Worm (Caenorhabditis elegans) whole organism, L4 larva: ENCODE data around the gene D1025.10.

Source experiments
- R02D3.7 ChIP-seq: fragments of 150-350 bp; sonication (generic microtip); optimal IDR thresholded peaks from 3 replicates; lab custom pipeline; 2014; ENCODE audit warnings: missing biosample characterization, missing genetic modification characterization
- T20F7.1 ChIP-seq: fragments of 200-800 bp; sonication (Bioruptor generic); optimal IDR thresholded peaks from 2 replicates; lab custom pipeline; 2018; ENCODE audit warnings: mild to moderate bottlenecking, missing genetic modification characterization, missing compliant biosample characterization
- Y75B8A.6 ChIP-seq: fragments of 200-800 bp; sonication (Bioruptor generic); IDR thresholded peaks from 2 replicates; pipeline ENCODE4 v1.3.6; 2022; ENCODE audit warnings: missing genetic modification reagents, missing genetic modification characterization, missing compliant biosample characterization
- ZK337.2 ChIP-seq: fragments of 200-800 bp; sonication (Bioruptor generic); IDR thresholded peaks from 2 replicates; pipeline ENCODE4 v1.3.6; 2022; ENCODE audit warnings: missing genetic modification reagents, missing genetic modification characterization, missing compliant biosample characterization
- aha-1 ChIP-seq: fragments of 150-350 bp; peaks from one replicate; lab custom pipeline; 2014; ENCODE audit warnings: missing biosample characterization, missing genetic modification characterization
- ama-1 ChIP-seq: fragments of 150-350 bp; optimal IDR thresholded peaks from 2 replicates; lab custom pipeline; 2014; ENCODE audit warnings: inconsistent platforms, mixed read lengths
- ceh-20 ChIP-seq: fragments of 200-800 bp; sonication (Bioruptor generic); IDR thresholded peaks from 2 replicates; pipeline ENCODE4 v1.3.6; 2022; ENCODE audit warnings: missing genetic modification reagents, missing genetic modification characterization, missing compliant biosample characterization
- ctbp-1 ChIP-seq: fragments of 200-800 bp; sonication (Bioruptor generic); IDR thresholded peaks from 2 replicates; pipeline ENCODE4 v1.3.6; 2022; ENCODE audit warnings: missing genetic modification reagents, missing genetic modification characterization, missing compliant biosample characterization
- daf-16 ChIP-seq, 3 experiments: sonication (generic microtip); optimal IDR thresholded peaks; 2 replicates each; lab custom pipeline; 2016 to 2017; ENCODE audit warnings: missing genetic modification characterization in 3 of 3, missing genetic modification reagents in 3 of 3, mild to moderate bottlenecking in 2 of 3, missing compliant biosample characterization in 2 of 3, missing biosample characterization in 1 of 3, moderate library complexity in 1 of 3
- daf-8 ChIP-seq: fragments of 200-800 bp; sonication (Bioruptor generic); IDR thresholded peaks from 2 replicates; pipeline ENCODE4 v1.3.6; 2022; ENCODE audit warnings: missing genetic modification characterization, missing compliant biosample characterization
- dmd-6 ChIP-seq: fragments of 200-800 bp; sonication (Bioruptor generic); IDR thresholded peaks from 2 replicates; pipeline ENCODE4 v1.3.6; 2022; ENCODE audit warnings: missing genetic modification reagents, missing genetic modification characterization, missing compliant biosample characterization
- dve-1 ChIP-seq: sonication (generic microtip); optimal IDR thresholded peaks from 2 replicates; lab custom pipeline; 2017; ENCODE audit warnings: antibody characterized with exemption, mild to moderate bottlenecking, missing genetic modification characterization, missing compliant biosample characterization; ENCODE audit not compliant: insufficient read depth
- egl-43 ChIP-seq: fragments of 200-800 bp; sonication (Bioruptor generic); IDR thresholded peaks from 2 replicates; pipeline ENCODE4 v1.3.6; 2022; ENCODE audit warnings: missing genetic modification reagents, missing genetic modification characterization, missing compliant biosample characterization
- gei-8 ChIP-seq: fragments of 200-800 bp; sonication (Bioruptor generic); optimal IDR thresholded peaks from 2 replicates; lab custom pipeline; 2018; ENCODE audit warnings: mild to moderate bottlenecking, missing genetic modification characterization, missing compliant biosample characterization
- hif-1 ChIP-seq, 2 experiments: sonication (generic microtip); optimal IDR thresholded peaks; 2 replicates each; lab custom pipeline; 2016 to 2017; ENCODE audit warnings: missing compliant biosample characterization in 2 of 2, missing genetic modification characterization in 2 of 2, missing genetic modification reagents in 2 of 2, missing genotype in 2 of 2, mild to moderate bottlenecking in 1 of 2
- hlh-11 ChIP-seq: fragments of 200-800 bp; sonication (Bioruptor generic); optimal IDR thresholded peaks from 2 replicates; lab custom pipeline; 2018; ENCODE audit warnings: mild to moderate bottlenecking, missing genetic modification characterization, missing compliant biosample characterization
- hlh-30 ChIP-seq: sonication (generic microtip); optimal IDR thresholded peaks from 2 replicates; lab custom pipeline; 2017; ENCODE audit warnings: antibody characterized with exemption, mild to moderate bottlenecking, missing genetic modification characterization, missing compliant biosample characterization; ENCODE audit not compliant: insufficient read depth
- lin-1 ChIP-seq: fragments of 200-800 bp; sonication (Bioruptor generic); IDR thresholded peaks from 2 replicates; pipeline ENCODE4 v1.3.6; 2022; ENCODE audit warnings: missing genetic modification reagents, missing genetic modification characterization, missing compliant biosample characterization
- lin-13 ChIP-seq: fragments of 150-350 bp; optimal IDR thresholded peaks from 2 replicates; lab custom pipeline; 2014; ENCODE audit warnings: missing biosample characterization, missing genetic modification reagents, missing genetic modification characterization
- lin-38 ChIP-seq: fragments of 200-800 bp; sonication (Bioruptor generic); IDR thresholded peaks from 2 replicates; pipeline ENCODE4 v1.3.6; 2022; ENCODE audit warnings: missing genetic modification reagents, missing genetic modification characterization, missing compliant biosample characterization
- lin-39 ChIP-seq: fragments of 150-350 bp; optimal IDR thresholded peaks from 2 replicates; lab custom pipeline; 2014; ENCODE audit warnings: missing biosample characterization, missing genetic modification reagents, missing genetic modification characterization
- lir-3 ChIP-seq: sonication (generic microtip); optimal IDR thresholded peaks from 2 replicates; lab custom pipeline; 2016; ENCODE audit warnings: mild to moderate bottlenecking, missing genetic modification characterization, missing compliant biosample characterization
- lsy-2 ChIP-seq, 2 experiments: fragments of 150-350 bp in 1 of 2; sonication (generic microtip) in 1 of 2; optimal IDR thresholded peaks; 2 replicates each; lab custom pipeline; 2014 to 2017; ENCODE audit warnings: missing biosample characterization in 2 of 2, missing genetic modification characterization in 2 of 2
- mdl-1 ChIP-seq, 2 experiments: fragments of 150-350 bp in 1 of 2; sonication (generic microtip) in 1 of 2; optimal IDR thresholded peaks; 2 replicates each; lab custom pipeline; 2014 to 2017; ENCODE audit warnings: missing biosample characterization in 2 of 2, missing genetic modification characterization in 2 of 2
- nhr-102 ChIP-seq: sonication (generic microtip); optimal IDR thresholded peaks from 2 replicates; lab custom pipeline; 2016; ENCODE audit warnings: mild to moderate bottlenecking, missing genetic modification characterization, moderate library complexity, missing compliant biosample characterization
- nhr-25 ChIP-seq: sonication (generic microtip); optimal IDR thresholded peaks from 2 replicates; lab custom pipeline; 2017; ENCODE audit warnings: missing genetic modification characterization, mild to moderate bottlenecking, missing compliant biosample characterization, antibody characterized with exemption, moderate library complexity, borderline replicate concordance; ENCODE audit not compliant: insufficient read depth
- nhr-28 ChIP-seq: fragments of 150-350 bp; optimal IDR thresholded peaks from 2 replicates; lab custom pipeline; 2014; ENCODE audit warnings: missing biosample characterization, missing genetic modification characterization
- nhr-48 ChIP-seq: sonication (generic microtip); optimal IDR thresholded peaks from 2 replicates; lab custom pipeline; 2016; ENCODE audit warnings: mild to moderate bottlenecking, missing genetic modification characterization, missing compliant biosample characterization
- nhr-6 ChIP-seq: fragments of 150-350 bp; optimal IDR thresholded peaks from 2 replicates; lab custom pipeline; 2014; ENCODE audit warnings: missing biosample characterization, missing genetic modification characterization
- nhr-77 ChIP-seq: fragments of 150-350 bp; optimal IDR thresholded peaks from 2 replicates; lab custom pipeline; 2014; ENCODE audit warnings: missing biosample characterization, missing genetic modification characterization
- pha-4 ChIP-seq, 2 experiments: fragments of 150-350 bp in 1 of 2; fragments of 200-800 bp in 1 of 2; sonication (Bioruptor generic) in 1 of 2; IDR thresholded peaks in 1 of 2; optimal IDR thresholded peaks in 1 of 2; 2 replicates each; pipeline versions ENCODE4 v1.3.6 to Lab custom; 2014 to 2022; ENCODE audit warnings: missing genetic modification characterization in 2 of 2, missing genetic modification reagents in 2 of 2, missing biosample characterization in 1 of 2, missing compliant biosample characterization in 1 of 2
- php-3 ChIP-seq: fragments of 200-800 bp; sonication (Bioruptor generic); IDR thresholded peaks from 2 replicates; pipeline ENCODE4 v1.3.6; 2022; ENCODE audit warnings: missing genetic modification reagents, missing genetic modification characterization, missing compliant biosample characterization
- pqm-1 ChIP-seq: sonication (generic microtip); optimal IDR thresholded peaks from 2 replicates; lab custom pipeline; 2017; ENCODE audit warnings: missing biosample characterization, missing genetic modification characterization
- saeg-2 ChIP-seq: fragments of 200-800 bp; sonication (Bioruptor generic); IDR thresholded peaks from 2 replicates; pipeline ENCODE4 v1.3.6; 2022; ENCODE audit warnings: missing genetic modification reagents, missing genetic modification characterization, missing compliant biosample characterization
- tra-1 ChIP-seq: fragments of 200-800 bp; sonication (Bioruptor generic); IDR thresholded peaks from 2 replicates; pipeline ENCODE4 v1.3.6; 2022; ENCODE audit warnings: missing genetic modification reagents, missing genetic modification characterization, missing compliant biosample characterization
- unc-62 ChIP-seq, 3 experiments: fragments of 150-350 bp in 1 of 3; sonication (generic microtip); optimal IDR thresholded peaks in 2 of 3; peaks in 1 of 3; 1 replicate in 1 of 3; 2 replicates in 2 of 3; lab custom pipeline; 2014 to 2017; ENCODE audit warnings: missing biosample characterization in 3 of 3, missing genetic modification characterization in 3 of 3, missing genetic modification reagents in 3 of 3, missing genotype in 1 of 3
- ztf-7 ChIP-seq: fragments of 150-350 bp; optimal IDR thresholded peaks from 2 replicates; lab custom pipeline; 2014; ENCODE audit warnings: missing biosample characterization, missing genetic modification characterization

The D1025.10 gene

ce11 chrX:14496545-14496944 lies 20.1 kb upstream of the D1025.10 start:
- TF ChIP-seq T20F7.1 (GFP tag; lab: Kevin White, UChicago) (no peak), daf-16 (GFP tag; optimal IDR thresholded peaks at IDR 0.05; lab: Kevin White, UChicago) (peak in 1 of 2 experiments; percentile 1), daf-16 (tag; optimal IDR thresholded peaks at IDR 0.05; lab: Kevin White, UChicago) (peak; percentile 17)

- TF ChIP-seq lin-39 (tag; lab: Kevin White, UChicago), result no peak
- TF ChIP-seq lir-3 (tag; lab: Kevin White, UChicago), result no peak
- TF ChIP-seq aha-1 (tag; lab: Kevin White, UChicago), result peak; percentile 90
- peak; percentile 41 for TF ChIP-seq dmd-6
- peak; percentile 11 for TF ChIP-seq hlh-11 (tag; lab: Kevin White, UChicago)
- peak in 1 of 2 experiments; percentile 45 for TF ChIP-seq mdl-1 (tag; optimal IDR thresholded peaks at IDR 0.05; lab: Kevin White, UChicago)
- peak in 1 of 2 experiments; percentile 97 for TF ChIP-seq unc-62 (GFP tag; optimal IDR thresholded peaks at IDR 0.05 in 1 of 2; lab: Kevin White, UChicago)
- no peak for TF ChIP-seq unc-62 (tag; optimal IDR thresholded peaks at IDR 0.05; lab: Kevin White, UChicago)
- TF ChIP-seq lsy-2 (tag; optimal IDR thresholded peaks at IDR 0.05; lab: Kevin White, UChicago), result peak in 1 of 2 experiments; percentile 27
- no peak for TF ChIP-seq R02D3.7
- peak; percentile 4 for TF ChIP-seq nhr-48 (tag; lab: Kevin White, UChicago)
- TF ChIP-seq nhr-25 (tag; lab: Kevin White, UChicago), result peak; percentile 8
- peak; percentile 86 for TF ChIP-seq hlh-30 (tag; lab: Kevin White, UChicago)
- TF ChIP-seq nhr-28, result peak; percentile 60
- 0 out of 2 replicates have a peak, but pooled peaks have one; percentile 39 for TF ChIP-seq ctbp-1 (GFP tag; lab: Robert Waterston, UW)
- peak; percentile 45; the same call in 1 of the 2 replicates for TF ChIP-seq tra-1 (GFP tag; lab: Robert Waterston, UW)
- TF ChIP-seq nhr-6 (tag; lab: Kevin White, UChicago), result no peak
These were observed 16.7 kb upstream of the D1025.10 start for ce11 chrX:14499830-14500409.

DNA sequence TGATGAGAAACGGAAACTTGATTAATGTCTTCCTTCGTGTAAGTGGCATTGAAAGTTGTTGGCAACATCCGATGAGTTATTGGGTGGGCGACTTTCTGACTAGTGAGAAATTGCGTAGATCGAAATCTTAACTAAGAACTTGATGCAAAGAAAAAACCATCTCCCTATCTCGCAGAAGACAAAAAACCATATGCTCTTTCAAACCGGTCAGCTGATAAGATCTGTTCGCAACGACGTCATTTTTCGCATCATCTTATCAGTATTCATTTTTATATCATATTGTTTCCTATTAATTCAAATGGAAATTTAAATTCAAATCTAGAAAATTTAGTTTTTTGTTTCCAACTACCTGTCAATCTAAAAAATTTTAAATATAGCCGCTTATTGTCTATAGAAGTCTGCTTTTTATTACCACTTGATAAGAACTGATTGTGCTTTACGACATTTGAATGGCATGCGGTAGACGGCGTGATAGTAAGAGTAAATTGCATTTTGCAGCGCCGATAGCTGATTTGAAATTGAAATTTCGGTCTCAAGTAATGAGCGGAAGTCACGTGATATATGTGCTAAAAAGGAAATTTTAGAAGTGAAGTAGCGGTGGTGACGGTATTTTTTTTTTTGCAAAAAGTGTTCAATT lies 16.1 kb upstream of the D1025.10 start:
- TF ChIP-seq nhr-28, result peak; percentile 65
- TF ChIP-seq lin-13 (GFP tag; lab: Kevin White, UChicago), result no peak
- TF ChIP-seq ama-1 (lab: Kevin White, UChicago), result no peak
- TF ChIP-seq lsy-2 (tag; optimal IDR thresholded peaks at IDR 0.05; lab: Kevin White, UChicago), result peak in 1 of 2 experiments; percentile 5
- 0 out of 2 replicates have a peak, but pooled peaks have one; percentile 9 for TF ChIP-seq ceh-20 (GFP tag; lab: Robert Waterston, UW)
- TF ChIP-seq mdl-1 (tag; optimal IDR thresholded peaks at IDR 0.05; lab: Kevin White, UChicago), result peak in 1 of 2 experiments; percentile 62
- TF ChIP-seq dve-1 (tag; lab: Kevin White, UChicago), result peak; percentile 95
- TF ChIP-seq hlh-11 (tag; lab: Kevin White, UChicago), result peak; percentile 94
- peak; percentile 69 for TF ChIP-seq pqm-1 (tag; lab: Kevin White, UChicago)
- peak; percentile 86 for TF ChIP-seq lin-1 (GFP tag; lab: Robert Waterston, UW)
- TF ChIP-seq egl-43, result no peak
- peak; percentile 24 for TF ChIP-seq hlh-30 (tag; lab: Kevin White, UChicago)
- peak; percentile 2 for TF ChIP-seq ztf-7 (tag; lab: Kevin White, UChicago)
- TF ChIP-seq ZK337.2 (GFP tag; lab: Robert Waterston, UW), result no peak
- peak; percentile 51; the same call in 1 of the 2 replicates for TF ChIP-seq Y75B8A.6 (GFP tag; lab: Robert Waterston, UW)
- peak; percentile 99 for TF ChIP-seq dmd-6
- TF ChIP-seq php-3 (GFP tag; lab: Robert Waterston, UW), result peak; percentile 99
- peak; percentile 91 for TF ChIP-seq nhr-48 (tag; lab: Kevin White, UChicago)
- TF ChIP-seq gei-8, result peak; percentile 94
- TF ChIP-seq saeg-2 (GFP tag; lab: Robert Waterston, UW), result peak; percentile 88
- peak; percentile 38 to 47 for TF ChIP-seq unc-62 (GFP tag; optimal IDR thresholded peaks at IDR 0.05 in 1 of 2; lab: Kevin White, UChicago)
- TF ChIP-seq unc-62 (tag; optimal IDR thresholded peaks at IDR 0.05; lab: Kevin White, UChicago), result no peak
- peak; percentile 72 for TF ChIP-seq pha-4 (GFP tag; IDR thresholded peaks at IDR 0.05; lab: Robert Waterston, UW)
- no peak for TF ChIP-seq pha-4 (tag; optimal IDR thresholded peaks at IDR 0.05; lab: Kevin White, UChicago)
- TF ChIP-seq lir-3 (tag; lab: Kevin White, UChicago), result no peak
- TF ChIP-seq daf-16 (GFP tag; optimal IDR thresholded peaks at IDR 0.05; lab: Kevin White, UChicago), result peak in 1 of 2 experiments; percentile 93
- peak; percentile 65 for TF ChIP-seq daf-16 (tag; optimal IDR thresholded peaks at IDR 0.05; lab: Kevin White, UChicago)
- TF ChIP-seq hif-1 (tag; optimal IDR thresholded peaks at IDR 0.05; lab: Kevin White, UChicago), result peak in 1 of 2 experiments; percentile 24
- no peak for TF ChIP-seq nhr-6 (tag; lab: Kevin White, UChicago)
- TF ChIP-seq lin-38, result peak; percentile 34; the same call in 1 of the 2 replicates
- peak; percentile 99 for TF ChIP-seq tra-1 (GFP tag; lab: Robert Waterston, UW)
- peak; percentile 54 for TF ChIP-seq T20F7.1 (GFP tag; lab: Kevin White, UChicago)
- peak; percentile 78 for TF ChIP-seq aha-1 (tag; lab: Kevin White, UChicago)
- TF ChIP-seq nhr-77, result peak; percentile 79
- TF ChIP-seq daf-8, result no peak
- TF ChIP-seq nhr-102 (tag; lab: Kevin White, UChicago), result peak; percentile 94
- TF ChIP-seq, all 104 proteins: peak for 26
